Worm (Caenorhabditis elegans): ENCODE results near the gene C27A7.8.

The C27A7.8 gene

DNA sequence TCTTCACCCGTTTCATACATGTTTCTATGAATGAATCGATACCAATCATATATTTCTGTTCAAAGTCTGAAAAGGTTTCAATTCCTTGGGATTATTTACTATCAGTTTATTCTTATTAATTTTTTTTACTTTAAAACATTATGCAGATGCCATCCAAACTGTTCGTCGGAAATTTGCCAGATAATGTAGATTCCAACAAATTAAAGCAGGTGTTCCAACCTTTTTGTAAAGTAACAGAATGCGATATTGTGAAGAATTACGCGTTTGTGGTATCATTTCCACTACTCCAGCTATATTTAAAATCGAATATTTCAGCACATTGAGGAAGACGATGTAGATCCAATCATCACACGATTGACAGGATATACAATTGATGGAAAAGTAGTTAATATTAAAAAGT is 39.2 kb downstream of the C27A7.8 start, which contains the start of gene rnp-1:
Gene rnp-1 (plus strand): TSS at position 145 of the 400 bp plus-strand sequence.
- no peak for TF ChIP-seq K11D2.4 (GFP tag; IDR thresholded peaks at IDR 0.05)
- no peak for TF ChIP-seq T26A5.8 (tag; optimal IDR thresholded peaks at IDR 0.05)
- TF ChIP-seq let-526 (GFP tag; IDR thresholded peaks at IDR 0.05), result no peak
- peak in 1 of 3 experiments; percentile 4 for TF ChIP-seq lin-35 (GFP tag; optimal IDR thresholded peaks at IDR 0.05)
- 0 out of 2 replicates have a peak, but pooled peaks have one; percentile 8 for TF ChIP-seq hmg-1.2 (GFP tag; IDR thresholded peaks at IDR 0.05)
- TF ChIP-seq ceh-100 (GFP tag; IDR thresholded peaks at IDR 0.05), result 0 out of 2 replicates have a peak, but pooled peaks have one; percentile 23
- 0 out of 2 replicates have a peak, but pooled peaks have one; percentile 10 for TF ChIP-seq Y56A3A.18 (GFP tag; IDR thresholded peaks at IDR 0.05)
- peak; percentile 58; the same call in 1 of the 2 replicates for TF ChIP-seq B0336.3 (GFP tag; IDR thresholded peaks at IDR 0.05)
- TF ChIP-seq die-1 (tag; optimal IDR thresholded peaks at IDR 0.05), result no peak
- peak; percentile 17; the same call in 1 of the 2 replicates for TF ChIP-seq nfyb-1 (GFP tag; IDR thresholded peaks at IDR 0.05)
- peak; percentile 24 for TF ChIP-seq tlf-1 (GFP tag; optimal IDR thresholded peaks at IDR 0.05)
- TF ChIP-seq Y53G8AR.9 (GFP tag; conservative IDR thresholded peaks at IDR 0.05), result 0 out of 2 replicates have a peak, but pooled peaks have one; percentile 36
- no peak for TF ChIP-seq F39B2.1 (GFP tag; IDR thresholded peaks at IDR 0.05)
- TF ChIP-seq F49E8.2 (tag; optimal IDR thresholded peaks at IDR 0.05; ENCODE audit: insufficient read depth), result peak; percentile 16
- no peak for TF ChIP-seq lin-54 (GFP tag; optimal IDR thresholded peaks at IDR 0.05)
- TF ChIP-seq pbrm-1 (GFP tag; IDR thresholded peaks at IDR 0.05), result 0 out of 2 replicates have a peak, but pooled peaks have one; percentile 29
- peak; percentile 15 for TF ChIP-seq ama-1 (optimal IDR thresholded peaks at IDR 0.05)
- TF ChIP-seq ama-1 (GFP tag; optimal IDR thresholded peaks at IDR 0.05), result peak in 1 of 2 experiments; percentile 72
- TF ChIP-seq aptf-2 (GFP tag; conservative IDR thresholded peaks at IDR 0.05), result no peak
- TF ChIP-seq attf-6 (GFP tag; IDR thresholded peaks at IDR 0.05), result 0 out of 2 replicates have a peak, but pooled peaks have one; percentile 11
- no peak for TF ChIP-seq lin-26 (GFP tag; IDR thresholded peaks at IDR 0.05)

DNA sequence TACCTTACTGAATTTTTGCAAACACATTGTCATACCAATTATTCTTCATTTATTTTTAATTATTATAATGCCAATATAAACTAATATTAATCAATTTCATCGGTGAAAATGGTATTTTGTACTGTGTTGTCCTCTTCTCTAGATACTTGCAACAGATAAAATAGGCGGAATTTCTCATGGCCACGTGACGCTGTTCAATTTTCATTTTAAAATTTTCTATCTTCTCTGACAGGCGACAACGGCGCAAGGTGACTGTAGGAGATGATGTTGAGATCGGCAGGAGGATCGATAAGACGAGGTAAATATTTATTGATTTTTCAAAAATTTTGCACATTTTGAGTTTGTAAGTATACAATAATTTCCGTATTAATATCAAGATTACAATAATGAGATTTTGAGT is 41.3 kb downstream of the C27A7.8 start, which contains the start of gene ogdh-2:
Gene ogdh-2 (plus strand): TSS at position 233 of the 400 bp plus-strand sequence.
- TF ChIP-seq bed-1 (GFP tag; IDR thresholded peaks at IDR 0.05) (no peak), Y95B8A.8 (GFP tag; IDR thresholded peaks at IDR 0.05) (0 out of 2 replicates have a peak, but pooled peaks have one; percentile 7), F49E8.2 (tag; optimal IDR thresholded peaks at IDR 0.05; ENCODE audit: insufficient read depth) (no peak), ztf-25 (GFP tag; IDR thresholded peaks at IDR 0.05) (no peak), dpl-1 (GFP tag; optimal IDR thresholded peaks at IDR 0.05) (no peak), unc-130 (GFP tag; optimal IDR thresholded peaks at IDR 0.05) (no peak), chd-7 (tag; optimal IDR thresholded peaks at IDR 0.05) (no peak), F57C9.4 (tag; optimal IDR thresholded peaks at IDR 0.05) (no peak), F57A8.1 (GFP tag; optimal IDR thresholded peaks at IDR 0.05) (no peak), ets-4 (GFP tag; optimal IDR thresholded peaks at IDR 0.05) (no peak), egl-18 (GFP tag; IDR thresholded peaks at IDR 0.05) (no peak), nhr-120 (GFP tag; IDR thresholded peaks at IDR 0.05) (no peak), zfh-2 (GFP tag; conservative IDR thresholded peaks at IDR 0.05) (no peak), Y53G8AR.9 (GFP tag; conservative IDR thresholded peaks at IDR 0.05) (0 out of 2 replicates have a peak, but pooled peaks have one; percentile 14), akir-1 (GFP tag; optimal IDR thresholded peaks at IDR 0.05) (no peak)

ce11 chrV:12195845-12196244 is 42.9 kb downstream of the C27A7.8 start, which contains the start of gene ZK836.3:
Gene ZK836.3 (minus strand): TSS chrV:12195945.
- TF ChIP-seq lsl-1 (GFP tag; optimal IDR thresholded peaks at IDR 0.05) (no peak), dpl-1 (GFP tag; optimal IDR thresholded peaks at IDR 0.05) (no peak), egl-18 (GFP tag; IDR thresholded peaks at IDR 0.05) (no peak), ztf-22 (GFP tag; optimal IDR thresholded peaks at IDR 0.05) (no peak), athp-1 (tag; optimal IDR thresholded peaks at IDR 0.05) (no peak), F57A8.1 (GFP tag; optimal IDR thresholded peaks at IDR 0.05) (no peak), nhr-80 (tag; optimal IDR thresholded peaks at IDR 0.05) (no peak), ama-1 (optimal IDR thresholded peaks at IDR 0.05) (no peak), ama-1 (GFP tag; optimal IDR thresholded peaks at IDR 0.05) (no peak), bed-2 (GFP tag; IDR thresholded peaks at IDR 0.05) (no peak), somi-1 (GFP tag; optimal IDR thresholded peaks at IDR 0.05) (no peak), gei-17 (GFP tag; optimal IDR thresholded peaks at IDR 0.05) (no peak), dpff-1 (tag; optimal IDR thresholded peaks at IDR 0.05) (no peak), mxl-1 (tag; optimal IDR thresholded peaks at IDR 0.05) (no peak), ZK185.1 (tag; optimal IDR thresholded peaks at IDR 0.05; ENCODE audit: poor library complexity, severe bottlenecking) (no peak), dox-1 (GFP tag; IDR thresholded peaks at IDR 0.05) (no peak)
